Fruit fly (Drosophila melanogaster) Kc167 (cell line): ENCODE results near the gene CG13026.

Experiments
- Myc ChIP-seq: fragments of >200 bp; optimal IDR thresholded peaks from 2 replicates; lab custom pipeline; 2017; ENCODE audit warnings: missing external identifiers
- Sin3A ChIP-seq: fragments of >200 bp; optimal IDR thresholded peaks from 2 replicates; lab custom pipeline; 2018; ENCODE audit warnings: missing external identifiers
- h ChIP-seq: fragments of >200 bp; optimal IDR thresholded peaks from 3 replicates; lab custom pipeline; 2018; ENCODE audit warnings: missing external identifiers
- insv ChIP-seq: fragments of >200 bp; optimal IDR thresholded peaks from 3 replicates; lab custom pipeline; 2018; ENCODE audit warnings: missing external identifiers
- psq ChIP-seq: fragments of >200 bp; optimal IDR thresholded peaks from 2 replicates; lab custom pipeline; 2017; ENCODE audit warnings: missing external identifiers
- ttk ChIP-seq: sonication (Bioruptor generic); optimal IDR thresholded peaks from 2 replicates; lab custom pipeline; 2017; ENCODE audit warnings: missing external identifiers

The CG13026 gene

DNA sequence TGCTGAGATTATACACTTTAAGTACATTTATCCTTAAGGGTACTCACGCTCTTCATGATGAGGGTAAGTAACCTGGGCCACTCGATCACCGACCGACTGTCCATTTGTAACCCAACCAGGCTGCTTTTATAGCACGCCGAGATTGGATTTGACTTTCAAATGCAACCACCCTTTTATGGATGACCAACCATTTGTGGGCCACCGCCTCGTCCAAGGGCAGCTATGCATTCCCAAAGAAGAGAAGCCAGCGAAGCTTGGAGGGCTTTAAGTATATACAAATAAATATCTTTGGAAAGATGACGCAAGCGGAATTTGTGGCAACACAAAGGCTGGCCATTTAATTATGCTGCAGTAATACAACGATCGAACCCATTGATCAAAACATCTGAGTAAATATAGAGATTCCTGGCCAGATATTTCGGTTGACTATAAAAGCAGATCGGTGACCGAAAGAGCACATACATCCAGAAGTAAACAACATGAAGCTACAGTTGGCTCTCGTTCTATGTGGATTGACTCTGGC is at the start of gene CG13026, which contains the start of gene PGRP-SB2:
Gene CG13026 (minus strand): TSS at position 101 of the 523 bp plus-strand sequence.
Gene PGRP-SB2 (plus strand): TSS at position 473 of the 523 bp plus-strand sequence.
- TF ChIP-seq Sin3A (lab: Kevin White, UChicago) (no peak), h (lab: Kevin White, UChicago) (no peak), insv (lab: Kevin White, UChicago) (no peak), Myc (lab: Kevin White, UChicago) (no peak), psq (lab: Kevin White, UChicago) (no peak)

dm6 chr3L:16772755-16773523 is 47.0 kb upstream of the CG13026 start:
- TF ChIP-seq insv (lab: Kevin White, UChicago) = no peak

dm6 chr3L:16769866-16770265 is 43.9 kb upstream of the CG13026 start:
- TF ChIP-seq Sin3A (lab: Kevin White, UChicago) (no peak), h (lab: Kevin White, UChicago) (peak; percentile 6), insv (lab: Kevin White, UChicago) (no peak)

DNA sequence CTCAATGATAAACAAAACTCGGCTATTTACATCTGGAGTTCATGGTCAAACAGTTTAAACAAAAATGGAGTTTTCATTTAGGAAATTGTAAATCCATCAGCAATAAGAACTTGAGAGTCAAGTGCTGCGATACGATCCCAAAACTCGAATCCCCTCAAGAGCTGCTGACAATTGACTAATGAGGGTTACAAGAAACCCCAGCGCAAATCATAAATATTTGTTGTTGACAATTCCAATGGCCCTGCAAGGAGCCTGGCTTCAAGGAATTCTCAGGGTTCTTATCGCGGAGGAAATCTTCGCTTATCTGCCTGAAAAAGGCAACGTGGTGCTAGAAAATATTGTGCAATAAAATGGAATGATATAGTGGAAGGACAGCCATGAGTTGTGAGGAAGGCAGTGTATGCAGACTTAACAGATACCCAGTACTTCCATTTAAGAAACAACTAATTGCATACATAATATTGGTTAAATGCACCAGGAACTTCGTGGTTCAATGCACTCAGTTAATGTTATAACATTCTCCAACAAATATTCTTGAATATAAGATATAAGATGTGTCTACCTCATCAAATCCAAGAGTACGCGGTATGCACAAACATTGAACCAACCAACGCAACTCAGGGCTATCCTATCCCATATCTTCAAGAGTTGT is 42.2 kb upstream of the CG13026 start:
- TF ChIP-seq psq (lab: Kevin White, UChicago) = no peak
- no peak for TF ChIP-seq ttk
- TF ChIP-seq h (lab: Kevin White, UChicago) = no peak
- no peak for TF ChIP-seq insv (lab: Kevin White, UChicago)
- no peak for TF ChIP-seq Myc (lab: Kevin White, UChicago)
- no peak for TF ChIP-seq Sin3A (lab: Kevin White, UChicago)

- TF ChIP-seq Sin3A (lab: Kevin White, UChicago) (no peak), Myc (lab: Kevin White, UChicago) (no peak), insv (lab: Kevin White, UChicago) (no peak)
These were observed 40.9 kb upstream of the CG13026 start for dm6 chr3L:16766901-16767300.

dm6 chr3L:16765647-16766628 is 40.0 kb upstream of the CG13026 start, which contains the start of gene Nrt:
Nrt (plus strand) TSS chr3L:16766072.
- no peak for TF ChIP-seq psq (lab: Kevin White, UChicago)
- TF ChIP-seq ttk = no peak
- no peak for TF ChIP-seq h (lab: Kevin White, UChicago)
- TF ChIP-seq Sin3A (lab: Kevin White, UChicago) = no peak

- TF ChIP-seq ttk = no peak
- TF ChIP-seq insv (lab: Kevin White, UChicago) = no peak
- no peak for TF ChIP-seq h (lab: Kevin White, UChicago)
- no peak for TF ChIP-seq psq (lab: Kevin White, UChicago)
- TF ChIP-seq Myc (lab: Kevin White, UChicago) = no peak
- no peak for TF ChIP-seq Sin3A (lab: Kevin White, UChicago)
These were observed 36.4 kb upstream of the CG13026 start for dm6 chr3L:16762203-16762997.

dm6 chr3L:16760274-16760673 is 34.3 kb upstream of the CG13026 start:
- TF ChIP-seq insv (lab: Kevin White, UChicago) = no peak
- no peak for TF ChIP-seq psq (lab: Kevin White, UChicago)

DNA sequence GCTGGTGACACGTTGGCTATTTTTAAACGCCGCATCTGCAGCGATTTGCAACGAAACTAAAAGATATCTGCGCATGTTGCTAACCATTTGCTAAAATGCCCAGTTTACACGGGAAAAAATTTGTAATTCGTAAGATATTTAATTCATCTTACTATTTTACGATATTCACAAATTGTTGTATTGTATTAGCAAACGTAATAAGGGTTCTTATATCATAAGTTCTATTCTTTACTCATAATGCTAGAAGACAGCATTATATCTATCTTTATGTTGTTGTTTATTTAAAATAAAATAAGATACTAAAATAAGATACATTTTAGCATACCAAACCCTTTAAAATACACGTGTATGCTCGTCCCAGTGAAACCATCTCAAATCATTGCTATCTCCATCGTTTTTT is 33.5 kb upstream of the CG13026 start:
- TF ChIP-seq Myc (lab: Kevin White, UChicago) (no peak), psq (lab: Kevin White, UChicago) (no peak), insv (lab: Kevin White, UChicago) (no peak), ttk (no peak), Sin3A (lab: Kevin White, UChicago) (no peak), h (lab: Kevin White, UChicago) (no peak)

DNA sequence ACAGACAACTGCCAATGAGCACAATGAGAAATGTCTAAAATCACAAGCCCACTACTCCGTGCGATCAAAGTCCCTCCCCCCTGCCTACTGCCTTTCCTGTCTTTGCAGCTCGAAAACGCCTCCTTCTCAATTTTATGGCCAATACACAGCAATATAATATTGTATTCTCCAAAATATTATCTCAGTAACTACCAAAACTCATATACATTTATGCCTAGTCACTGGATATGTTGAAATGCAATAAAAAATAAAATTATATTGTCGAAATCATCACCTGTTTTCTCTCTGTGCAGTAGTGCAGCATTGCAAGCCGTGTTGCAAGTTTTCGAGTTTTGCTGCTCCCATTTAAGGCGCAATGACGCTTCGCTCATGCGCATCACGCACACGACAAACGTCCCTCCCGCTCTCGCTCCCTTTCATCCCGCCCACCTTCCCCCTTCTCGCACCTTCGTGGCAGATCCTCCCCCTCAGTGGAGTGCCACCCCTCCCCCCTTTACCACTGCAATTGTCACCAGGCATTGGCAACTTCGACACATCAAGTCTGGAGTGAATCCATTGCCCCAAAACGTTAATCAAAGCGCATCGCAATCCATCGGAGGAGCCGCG is 32.6 kb upstream of the CG13026 start:
- no peak for TF ChIP-seq insv (lab: Kevin White, UChicago)
- TF ChIP-seq psq (lab: Kevin White, UChicago) = no peak
- no peak for TF ChIP-seq Sin3A (lab: Kevin White, UChicago)
- TF ChIP-seq ttk = no peak
- no peak for TF ChIP-seq Myc (lab: Kevin White, UChicago)
- no peak for TF ChIP-seq h (lab: Kevin White, UChicago)
